Worm (Caenorhabditis elegans) whole organism, L3 larva: ENCODE results near the gene T05C12.4.

ENCODE experiments used
- R02D3.7 ChIP-seq: fragments of 150-350 bp; optimal IDR thresholded peaks from 2 replicates; lab custom pipeline; 2014; ENCODE audit warnings: missing biosample characterization, missing genetic modification characterization
- ZK546.5 ChIP-seq: sonication (generic microtip); optimal IDR thresholded peaks from 2 replicates; lab custom pipeline; 2017; ENCODE audit warnings: missing biosample characterization, missing genetic modification characterization
- aly-2 ChIP-seq: fragments of 150-350 bp; optimal IDR thresholded peaks from 2 replicates; lab custom pipeline; 2014; ENCODE audit warnings: missing biosample characterization, missing genetic modification characterization
- ama-1 ChIP-seq: fragments of 150-350 bp; optimal IDR thresholded peaks from 2 replicates; lab custom pipeline; 2018
- ceh-16 ChIP-seq: sonication (generic microtip); optimal IDR thresholded peaks from 2 replicates; lab custom pipeline; 2017; ENCODE audit warnings: missing biosample characterization, missing genetic modification characterization
- ceh-28 ChIP-seq: fragments of 150-350 bp; optimal IDR thresholded peaks from 2 replicates; lab custom pipeline; 2014; ENCODE audit warnings: missing biosample characterization, missing genetic modification reagents, missing genetic modification characterization
- ceh-82 ChIP-seq: fragments of 150-350 bp; optimal IDR thresholded peaks from 2 replicates; lab custom pipeline; 2014; ENCODE audit warnings: missing biosample characterization, missing genetic modification characterization
- ceh-9 ChIP-seq: sonication (generic microtip); optimal IDR thresholded peaks from 2 replicates; lab custom pipeline; 2018; ENCODE audit warnings: missing biosample characterization, missing genetic modification characterization
- daf-12 ChIP-seq: fragments of 150-350 bp; optimal IDR thresholded peaks from 2 replicates; lab custom pipeline; 2014; ENCODE audit warnings: missing biosample characterization, missing genetic modification reagents, missing genetic modification characterization
- egl-27 ChIP-seq: sonication (generic microtip); optimal IDR thresholded peaks from 4 replicates; lab custom pipeline; 2017; ENCODE audit warnings: missing biosample characterization, missing genetic modification reagents, missing genetic modification characterization
- egl-5 ChIP-seq: fragments of 150-350 bp; optimal IDR thresholded peaks from 2 replicates; lab custom pipeline; 2017; ENCODE audit warnings: missing biosample characterization, missing genetic modification reagents, missing genetic modification characterization, inconsistent platforms
- elt-1 ChIP-seq: fragments of 150-350 bp; optimal IDR thresholded peaks from 2 replicates; lab custom pipeline; 2014; ENCODE audit warnings: missing biosample characterization, missing genetic modification characterization
- elt-2 ChIP-seq: sonication (generic microtip); optimal IDR thresholded peaks from 2 replicates; lab custom pipeline; 2016; ENCODE audit warnings: missing genetic modification reagents, mild to moderate bottlenecking, missing genetic modification characterization, missing compliant biosample characterization
- elt-3 ChIP-seq, 3 experiments: fragments of 150-350 bp in 1 of 3; sonication (generic microtip) in 2 of 3; optimal IDR thresholded peaks; 2 replicates in 2 of 3; 4 replicates in 1 of 3; lab custom pipeline; 2014 to 2017; ENCODE audit warnings: missing biosample characterization in 3 of 3, missing genetic modification characterization in 3 of 3
- eor-1 ChIP-seq, 2 experiments: fragments of 150-350 bp; optimal IDR thresholded peaks; 2 replicates each; lab custom pipeline; 2014 to 2018; ENCODE audit warnings: missing biosample characterization in 2 of 2, missing genetic modification characterization in 2 of 2
- fkh-10 ChIP-seq: sonication (generic microtip); optimal IDR thresholded peaks from 2 replicates; lab custom pipeline; 2017; ENCODE audit warnings: missing biosample characterization, missing genetic modification reagents, missing genetic modification characterization
- fkh-2 ChIP-seq: fragments of 150-350 bp; optimal IDR thresholded peaks from 2 replicates; lab custom pipeline; 2014; ENCODE audit warnings: missing biosample characterization, missing genetic modification reagents, missing genetic modification characterization
- fos-1 ChIP-seq: fragments of 150-350 bp; optimal IDR thresholded peaks from 2 replicates; lab custom pipeline; 2014; ENCODE audit warnings: missing biosample characterization, missing genetic modification characterization
- hmg-11 ChIP-seq: sonication (generic microtip); optimal IDR thresholded peaks from 2 replicates; lab custom pipeline; 2016; ENCODE audit warnings: missing genetic modification characterization, missing compliant biosample characterization
- jun-1 ChIP-seq: fragments of 150-350 bp; optimal IDR thresholded peaks from 2 replicates; lab custom pipeline; 2014; ENCODE audit warnings: missing biosample characterization, missing genetic modification reagents, missing genetic modification characterization
- lin-15B ChIP-seq: fragments of 150-350 bp; optimal IDR thresholded peaks from 2 replicates; lab custom pipeline; 2014; ENCODE audit warnings: missing biosample characterization, missing genetic modification characterization
- lin-39 ChIP-seq: fragments of 150-350 bp; optimal IDR thresholded peaks from 2 replicates; lab custom pipeline; 2018; ENCODE audit warnings: missing biosample characterization, missing genetic modification reagents, missing genetic modification characterization
- lsy-12 ChIP-seq: sonication (generic microtip); optimal IDR thresholded peaks from 2 replicates; lab custom pipeline; 2016; ENCODE audit warnings: mild to moderate bottlenecking, missing genetic modification characterization, missing compliant biosample characterization
- mml-1 ChIP-seq: fragments of 150-350 bp; sonication (generic microtip); optimal IDR thresholded peaks from 3 replicates; lab custom pipeline; 2014; ENCODE audit warnings: missing biosample characterization, missing genetic modification characterization
- nfya-1 ChIP-seq: sonication (generic microtip); optimal IDR thresholded peaks from 2 replicates; lab custom pipeline; 2017; ENCODE audit warnings: missing genetic modification characterization, mild to moderate bottlenecking, missing compliant biosample characterization, antibody characterized with exemption, moderate library complexity; ENCODE audit not compliant: insufficient read depth
- nhr-11 ChIP-seq: fragments of 150-350 bp; optimal IDR thresholded peaks from 2 replicates; lab custom pipeline; 2014; ENCODE audit warnings: missing biosample characterization, missing genetic modification characterization
- nhr-12 ChIP-seq: fragments of 150-350 bp; optimal IDR thresholded peaks from 2 replicates; lab custom pipeline; 2014; ENCODE audit warnings: missing biosample characterization, missing genetic modification characterization
- nhr-23 ChIP-seq: fragments of 150-350 bp; optimal IDR thresholded peaks from 2 replicates; lab custom pipeline; 2014; ENCODE audit warnings: missing biosample characterization, missing genetic modification reagents, missing genetic modification characterization
- nhr-25 ChIP-seq: sonication (generic microtip); optimal IDR thresholded peaks from 2 replicates; lab custom pipeline; 2017; ENCODE audit warnings: missing biosample characterization, missing genetic modification characterization
- nhr-28 ChIP-seq: fragments of 150-350 bp; optimal IDR thresholded peaks from 2 replicates; lab custom pipeline; 2014; ENCODE audit warnings: missing biosample characterization, missing genetic modification characterization
- nhr-43 ChIP-seq: sonication (generic microtip); optimal IDR thresholded peaks from 2 replicates; lab custom pipeline; 2016; ENCODE audit warnings: mild to moderate bottlenecking, missing genetic modification characterization, missing compliant biosample characterization; ENCODE audit not compliant: poor library complexity, severe bottlenecking
- nhr-76 ChIP-seq: fragments of 150-350 bp; sonication (generic microtip); optimal IDR thresholded peaks from 5 replicates; lab custom pipeline; 2014; ENCODE audit warnings: missing biosample characterization, missing genetic modification characterization
- nhr-77 ChIP-seq: fragments of 150-350 bp; optimal IDR thresholded peaks from 2 replicates; lab custom pipeline; 2014; ENCODE audit warnings: missing biosample characterization, missing genetic modification characterization
- pha-4 ChIP-seq: fragments of 150-350 bp; optimal IDR thresholded peaks from 2 replicates; lab custom pipeline; 2014; ENCODE audit warnings: missing biosample characterization, missing genetic modification reagents, missing genetic modification characterization
- sea-2 ChIP-seq: fragments of 150-350 bp; sonication (generic microtip); optimal IDR thresholded peaks from 4 replicates; lab custom pipeline; 2014; ENCODE audit warnings: missing biosample characterization, missing genetic modification reagents, missing genetic modification characterization
- skn-1 ChIP-seq: fragments of 150-350 bp; optimal IDR thresholded peaks from 2 replicates; lab custom pipeline; 2014; ENCODE audit warnings: missing biosample characterization, missing genetic modification characterization
- snpc-4 ChIP-seq: fragments of 150-350 bp; optimal IDR thresholded peaks from 2 replicates; lab custom pipeline; 2014; ENCODE audit warnings: missing biosample characterization, missing genetic modification characterization
- tbx-2 ChIP-seq: sonication (generic microtip); optimal IDR thresholded peaks from 2 replicates; lab custom pipeline; 2016; ENCODE audit warnings: mild to moderate bottlenecking, missing genetic modification characterization, missing compliant biosample characterization
- unc-39 ChIP-seq: sonication (generic microtip); optimal IDR thresholded peaks from 4 replicates; lab custom pipeline; 2017; ENCODE audit warnings: missing biosample characterization, missing genetic modification characterization
- unc-62 ChIP-seq: fragments of 150-350 bp; sonication (generic microtip); optimal IDR thresholded peaks from 4 replicates; lab custom pipeline; 2014; ENCODE audit warnings: missing biosample characterization, missing genetic modification reagents, missing genetic modification characterization
- zag-1 ChIP-seq: fragments of 150-350 bp; optimal IDR thresholded peaks from 2 replicates; lab custom pipeline; 2014; ENCODE audit warnings: missing biosample characterization, missing genetic modification characterization
- ztf-4 ChIP-seq: fragments of 150-350 bp; optimal IDR thresholded peaks from 2 replicates; lab custom pipeline; 2014; ENCODE audit warnings: missing biosample characterization, missing genetic modification characterization

Gene T05C12.4

DNA sequence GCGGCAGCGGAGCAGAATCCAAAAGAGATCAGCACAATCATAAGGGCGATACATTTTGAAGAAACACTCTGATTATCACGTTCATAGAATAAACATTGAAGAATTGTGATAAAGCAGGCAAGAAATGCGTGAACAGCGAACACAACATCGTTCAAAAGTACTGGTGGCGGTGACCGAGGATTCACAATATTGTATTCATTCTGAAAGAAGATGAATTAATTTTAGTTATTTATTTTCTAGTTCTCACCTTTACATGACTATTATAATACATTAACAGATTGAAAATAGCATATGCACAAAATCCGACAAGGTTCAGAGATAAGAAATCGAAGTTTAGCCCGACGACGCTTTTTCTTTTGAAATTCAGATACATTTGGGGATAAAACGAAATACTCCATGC, 44.2 kb downstream of the T05C12.4 start:
- no peak for TF ChIP-seq nhr-76 (tag; lab: Kevin White, UChicago)
- TF ChIP-seq ceh-82 (tag; lab: Kevin White, UChicago) = no peak
- no peak for TF ChIP-seq nhr-12 (tag; lab: Kevin White, UChicago)
- no peak for TF ChIP-seq lin-39 (tag; lab: Kevin White, UChicago)
- TF ChIP-seq jun-1 (tag; lab: Kevin White, UChicago) = no peak
- TF ChIP-seq lsy-12 (tag; lab: Kevin White, UChicago) = no peak
- TF ChIP-seq elt-1 (tag; lab: Kevin White, UChicago) = no peak
- TF ChIP-seq fkh-10 (GFP tag; lab: Kevin White, UChicago) = no peak
- TF ChIP-seq pha-4 (tag; lab: Kevin White, UChicago) = no peak
- TF ChIP-seq egl-5 (tag; lab: Kevin White, UChicago) = no peak

DNA sequence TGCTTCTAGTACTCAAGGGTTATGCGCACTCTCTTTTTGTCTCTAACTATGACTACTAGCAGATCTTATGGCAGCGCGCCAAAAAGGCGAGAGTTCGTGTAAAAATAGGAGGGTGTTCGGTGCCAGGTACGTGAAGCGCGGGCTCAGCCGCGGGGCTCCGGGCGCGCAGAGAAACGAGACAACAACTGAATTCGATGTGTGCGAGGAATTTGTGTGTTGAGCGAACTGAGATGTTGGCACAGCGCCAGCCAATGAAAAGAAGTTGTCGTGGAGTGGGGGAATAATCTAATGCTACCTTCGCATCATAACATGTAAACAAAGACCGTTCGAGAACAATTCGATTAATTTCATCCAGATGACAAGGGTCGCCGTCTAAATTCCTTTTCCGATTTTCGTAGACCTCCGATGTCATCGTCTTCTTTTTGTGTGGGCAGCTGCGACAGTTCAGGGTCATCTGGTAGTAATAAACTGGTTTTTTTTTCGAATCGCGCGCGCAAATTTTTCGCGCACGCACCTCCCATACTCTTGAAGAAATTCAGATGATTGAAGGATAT, 48.7 kb downstream of the T05C12.4 start:
- no peak for TF ChIP-seq skn-1 (tag; lab: Kevin White, UChicago)
- no peak for TF ChIP-seq nhr-28 (tag; lab: Kevin White, UChicago)
- no peak for TF ChIP-seq mml-1 (tag; lab: Kevin White, UChicago)
- TF ChIP-seq zag-1 = no peak
- TF ChIP-seq fkh-2 (tag; lab: Kevin White, UChicago) = no peak
- no peak for TF ChIP-seq daf-12 (tag; lab: Kevin White, UChicago)
- TF ChIP-seq lsy-12 (tag; lab: Kevin White, UChicago) = peak; percentile 38
- peak; percentile 53 for TF ChIP-seq tbx-2
- peak; percentile 79 for TF ChIP-seq hmg-11 (tag; lab: Kevin White, UChicago)
- TF ChIP-seq ceh-16 = no peak
- TF ChIP-seq lin-39 (tag; lab: Kevin White, UChicago) = peak; percentile 93
- TF ChIP-seq ZK546.5 (tag; lab: Kevin White, UChicago) = no peak
- TF ChIP-seq elt-3 (tag; optimal IDR thresholded peaks at IDR 0.05; lab: Kevin White, UChicago) = peak in 1 of 3 experiments; percentile 23
- TF ChIP-seq unc-39 (tag; lab: Kevin White, UChicago) = no peak
- peak; percentile 45 for TF ChIP-seq nhr-23 (tag; lab: Kevin White, UChicago)
- no peak for TF ChIP-seq nhr-12 (tag; lab: Kevin White, UChicago)
- no peak for TF ChIP-seq nhr-77
- peak; percentile 88 for TF ChIP-seq nfya-1
- TF ChIP-seq unc-62 (GFP tag; lab: Kevin White, UChicago) = no peak
- no peak for TF ChIP-seq nhr-76 (tag; lab: Kevin White, UChicago)
- no peak for TF ChIP-seq ztf-4 (tag; lab: Kevin White, UChicago)
- TF ChIP-seq elt-1 (tag; lab: Kevin White, UChicago) = no peak
- TF ChIP-seq ceh-82 (tag; lab: Kevin White, UChicago) = no peak
- TF ChIP-seq fkh-10 (GFP tag; lab: Kevin White, UChicago) = peak; percentile 47
- TF ChIP-seq elt-2 = no peak
- TF ChIP-seq R02D3.7 (tag; lab: Kevin White, UChicago) = peak; percentile 31
- peak; percentile 8 for TF ChIP-seq lin-15B
- TF ChIP-seq eor-1 (tag; optimal IDR thresholded peaks at IDR 0.05; lab: Kevin White, UChicago) = no peak
- TF ChIP-seq egl-5 (tag; lab: Kevin White, UChicago) = peak; percentile 60
- peak; percentile 24 for TF ChIP-seq nhr-43
- TF ChIP-seq nhr-25 (tag; lab: Kevin White, UChicago) = peak; percentile 93
- peak; percentile 19 for TF ChIP-seq nhr-11 (tag; lab: Kevin White, UChicago)
- TF ChIP-seq egl-27 (tag; lab: Kevin White, UChicago) = no peak
- TF ChIP-seq ceh-9 = no peak
- TF ChIP-seq ama-1 (lab: Kevin White, UChicago) = peak; percentile 23
- peak; percentile 5 for TF ChIP-seq jun-1 (tag; lab: Kevin White, UChicago)
- no peak for TF ChIP-seq fos-1 (tag; lab: Kevin White, UChicago)
- peak; percentile 62 for TF ChIP-seq pha-4 (tag; lab: Kevin White, UChicago)
- peak; percentile 55 for TF ChIP-seq ceh-28 (tag; lab: Kevin White, UChicago)
- TF ChIP-seq sea-2 (GFP tag; lab: Kevin White, UChicago) = no peak
- TF ChIP-seq aly-2 (tag; lab: Kevin White, UChicago) = no peak
- TF ChIP-seq snpc-4 (tag; lab: Kevin White, UChicago) = peak; percentile 21
- TF ChIP-seq, all 47 proteins: peak for 19
